ENCODE assay signal across 2 worm cellular contexts in the genomic region with DNA sequence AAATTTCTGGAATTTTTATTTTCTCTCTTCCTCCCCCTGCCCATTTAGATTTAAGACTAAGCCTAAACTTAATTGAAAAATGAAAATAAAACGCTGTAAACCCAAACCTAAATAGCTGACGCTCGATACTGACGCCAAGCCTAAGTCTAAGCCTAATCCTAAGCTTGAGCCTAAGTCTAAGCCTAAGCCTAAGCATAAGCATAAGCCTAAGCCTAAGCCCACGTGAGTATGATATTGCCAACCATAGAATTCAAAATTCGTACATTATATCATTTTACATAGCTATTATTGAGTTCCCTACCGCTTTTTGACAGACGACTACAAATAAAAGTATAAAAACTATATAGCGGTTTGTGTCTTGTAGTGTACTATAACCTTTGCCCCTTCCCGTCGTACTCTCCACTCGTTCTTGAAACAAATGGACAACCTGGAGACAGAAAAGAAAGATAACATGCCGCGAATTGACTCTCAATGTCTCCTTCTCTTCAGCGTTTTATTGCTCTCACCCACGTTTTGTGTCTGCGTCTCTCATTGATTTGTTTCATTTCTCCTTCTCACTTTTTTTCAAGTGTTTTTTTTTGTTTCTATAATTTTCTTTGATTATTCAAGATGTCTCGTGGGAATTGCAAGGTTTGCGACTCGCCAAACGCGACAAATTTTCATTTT.
A peak's percentile ranks its signal among the peaks of the same experiment; 100 is the strongest.
TF ChIP-seq lines count a peak whose summit lies in the region.

A gene (plus strand): TSS at position 567 of the 666 bp plus-strand sequence.

TF ChIP-seq in whole organism, L2 larva, 48 proteins besides CTCF, POLR2A, EP300 and RAD21 (continued from another document):
- TF ChIP-seq aly-2 (tag; optimal IDR thresholded peaks at IDR 0.05; lab: Kevin White, UChicago) (no peak), mbf-1 (tag; optimal IDR thresholded peaks at IDR 0.05; lab: Kevin White, UChicago) (no peak), peb-1 (tag; optimal IDR thresholded peaks at IDR 0.05; lab: Kevin White, UChicago) (no peak), ztf-4 (tag; optimal IDR thresholded peaks at IDR 0.05; lab: Kevin White, UChicago) (no peak), nhr-129 (tag; optimal IDR thresholded peaks at IDR 0.05; lab: Kevin White, UChicago) (peak; percentile 69), sma-9 (GFP tag; optimal IDR thresholded peaks at IDR 0.05; lab: Kevin White, UChicago) (peak; percentile 90), sma-9 (tag; optimal IDR thresholded peaks at IDR 0.05; lab: Kevin White, UChicago) (no peak), nhr-77 (tag; optimal IDR thresholded peaks at IDR 0.05; lab: Kevin White, UChicago) (no peak), fos-1 (tag; optimal IDR thresholded peaks at IDR 0.05; lab: Kevin White, UChicago) (peak; percentile 87), mdl-1 (tag; optimal IDR thresholded peaks at IDR 0.05; lab: Kevin White, UChicago) (peak in 1 of 2 experiments; percentile 40), sma-3 (GFP tag; optimal IDR thresholded peaks at IDR 0.05; lab: Kevin White, UChicago) (peak; percentile 64), lin-13 (GFP tag; optimal IDR thresholded peaks at IDR 0.05; lab: Kevin White, UChicago) (peak; percentile 44), gmeb-1 (tag; optimal IDR thresholded peaks at IDR 0.05; lab: Kevin White, UChicago) (peak; percentile 64), nhr-11 (tag; optimal IDR thresholded peaks at IDR 0.05; lab: Kevin White, UChicago) (no peak), egl-27 (tag; optimal IDR thresholded peaks at IDR 0.05; lab: Kevin White, UChicago) (peak; percentile 52), snpc-4 (tag; optimal IDR thresholded peaks at IDR 0.05; lab: Kevin White, UChicago) (peak; percentile 18), nhr-21 (tag; optimal IDR thresholded peaks at IDR 0.05; lab: Kevin White, UChicago) (no peak), nhr-6 (tag; optimal IDR thresholded peaks at IDR 0.05; lab: Kevin White, UChicago) (peak; percentile 11), blmp-1 (tag; optimal IDR thresholded peaks at IDR 0.05; lab: Kevin White, UChicago; ENCODE audit: insufficient read depth) (peak; percentile 84), unc-55 (GFP tag; optimal IDR thresholded peaks at IDR 0.05; lab: Kevin White, UChicago) (peak; percentile 80), zag-1 (tag; optimal IDR thresholded peaks at IDR 0.05; lab: Kevin White, UChicago) (no peak), mab-5 (tag; optimal IDR thresholded peaks at IDR 0.05; lab: Kevin White, UChicago) (peak; percentile 54), nhr-25 (tag; optimal IDR thresholded peaks at IDR 0.05; lab: Kevin White, UChicago) (peak; percentile 69), elt-3 (tag; optimal IDR thresholded peaks at IDR 0.05; lab: Kevin White, UChicago) (no peak), dmd-4 (tag; optimal IDR thresholded peaks at IDR 0.05; lab: Kevin White, UChicago) (no peak), nhr-23 (tag; optimal IDR thresholded peaks at IDR 0.05; lab: Kevin White, UChicago) (no peak), ztf-11 (tag; optimal IDR thresholded peaks at IDR 0.05; lab: Kevin White, UChicago) (no peak)

TF ChIP-seq in whole organism, L4 larva, 104 proteins besides CTCF, POLR2A, EP300 and RAD21 (continued from another document):
- TF ChIP-seq lin-1 (GFP tag; IDR thresholded peaks at IDR 0.05; lab: Robert Waterston, UW): peak; percentile 81
- TF ChIP-seq jun-1 (tag; optimal IDR thresholded peaks at IDR 0.05; lab: Kevin White, UChicago): peak; percentile 5
- TF ChIP-seq gei-8 (GFP tag; optimal IDR thresholded peaks at IDR 0.05; lab: Kevin White, UChicago): peak; percentile 8
- TF ChIP-seq cey-2 (tag; optimal IDR thresholded peaks at IDR 0.05; lab: Kevin White, UChicago; ENCODE audit: borderline replicate concordance, insufficient read depth): peak; percentile 76
- TF ChIP-seq ceh-28 (tag; optimal IDR thresholded peaks at IDR 0.05; lab: Kevin White, UChicago): no peak
- no peak for TF ChIP-seq lin-39 (tag; optimal IDR thresholded peaks at IDR 0.05; lab: Kevin White, UChicago)
- no peak for TF ChIP-seq daf-12 (tag; optimal IDR thresholded peaks at IDR 0.05; lab: Kevin White, UChicago)
- no peak for TF ChIP-seq ZK546.5 (tag; optimal IDR thresholded peaks at IDR 0.05; lab: Kevin White, UChicago)
- peak in 1 of 2 experiments; percentile 67 for TF ChIP-seq unc-62 (GFP tag; optimal IDR thresholded peaks at IDR 0.05 in 1 of 2; lab: Kevin White, UChicago)
- TF ChIP-seq unc-62 (tag; optimal IDR thresholded peaks at IDR 0.05; lab: Kevin White, UChicago): no peak
- TF ChIP-seq tra-1 (GFP tag; IDR thresholded peaks at IDR 0.05; lab: Robert Waterston, UW): no peak; the same call in 1 of the 2 replicates
- no peak for TF ChIP-seq egl-27 (tag; optimal IDR thresholded peaks at IDR 0.05; lab: Kevin White, UChicago)
- TF ChIP-seq nhr-76 (tag; optimal IDR thresholded peaks at IDR 0.05; lab: Kevin White, UChicago): peak; percentile 22
- TF ChIP-seq lin-29 (GFP tag; IDR thresholded peaks at IDR 0.05; lab: Robert Waterston, UW): no peak
- TF ChIP-seq fkh-10 (GFP tag; optimal IDR thresholded peaks at IDR 0.05; lab: Kevin White, UChicago): no peak
- peak; percentile 90 for TF ChIP-seq dmd-6 (GFP tag; IDR thresholded peaks at IDR 0.05; lab: Robert Waterston, UW)
- no peak for TF ChIP-seq D1046.2 (GFP tag; IDR thresholded peaks at IDR 0.05; lab: Robert Waterston, UW)
- TF ChIP-seq spr-1 (tag; optimal IDR thresholded peaks at IDR 0.05; lab: Kevin White, UChicago): peak; percentile 5
- TF ChIP-seq madf-9 (GFP tag; conservative IDR thresholded peaks at IDR 0.05; lab: Robert Waterston, UW): 0 out of 2 replicates have a peak, but pooled peaks have one; percentile 22
- no peak for TF ChIP-seq rbr-2 (tag; optimal IDR thresholded peaks at IDR 0.05; lab: Kevin White, UChicago)
- TF ChIP-seq duxl-1 (tag; optimal IDR thresholded peaks at IDR 0.05; lab: Kevin White, UChicago; ENCODE audit: poor library complexity): no peak
- TF ChIP-seq dpl-1 (GFP tag; optimal IDR thresholded peaks at IDR 0.05; lab: Kevin White, UChicago): peak; percentile 44
- no peak for TF ChIP-seq mdt-29 (GFP tag; IDR thresholded peaks at IDR 0.05; lab: Robert Waterston, UW)
- peak; percentile 70 for TF ChIP-seq hmg-1.1 (GFP tag; IDR thresholded peaks at IDR 0.05; lab: Robert Waterston, UW)
- TF ChIP-seq mxl-3 (GFP tag; optimal IDR thresholded peaks at IDR 0.05; lab: Kevin White, UChicago): peak; percentile 67
- peak; percentile 74 for TF ChIP-seq hlh-30 (tag; optimal IDR thresholded peaks at IDR 0.05; lab: Kevin White, UChicago; ENCODE audit: insufficient read depth)
- peak; percentile 32 for TF ChIP-seq nhr-6 (tag; optimal IDR thresholded peaks at IDR 0.05; lab: Kevin White, UChicago)
- peak in 1 of 2 experiments; percentile 27 for TF ChIP-seq daf-16 (GFP tag; optimal IDR thresholded peaks at IDR 0.05; lab: Kevin White, UChicago)
- TF ChIP-seq daf-16 (tag; optimal IDR thresholded peaks at IDR 0.05; lab: Kevin White, UChicago): peak; percentile 85
- peak; percentile 21 for TF ChIP-seq nhr-11 (tag; optimal IDR thresholded peaks at IDR 0.05; lab: Kevin White, UChicago)
